Fruit fly (Drosophila melanogaster) whole organism, prepupa: ENCODE results near the gene Cp7Fb.

Experiments
- Blimp-1 ChIP-seq: fragments of 200-800 bp; sonication (Bioruptor generic); optimal IDR thresholded peaks from 3 replicates; lab custom pipeline; 2017; ENCODE audit warnings: missing biosample characterization, missing genetic modification characterization, mild to moderate bottlenecking, moderate library complexity, missing genetic modification reagents
- CG10669 ChIP-seq: fragments of 200-800 bp; sonication (Bioruptor generic); optimal IDR thresholded peaks from 3 replicates; lab custom pipeline; 2018; ENCODE audit warnings: missing biosample characterization, mild to moderate bottlenecking, missing genetic modification characterization, moderate library complexity
- CG11902 ChIP-seq: fragments of 200-800 bp; sonication (Bioruptor generic); optimal IDR thresholded peaks from 3 replicates; lab custom pipeline; 2016; ENCODE audit warnings: missing biosample characterization, missing genetic modification characterization
- CG15336 ChIP-seq: fragments of 200-800 bp; sonication (Bioruptor generic); IDR thresholded peaks from 2 replicates; pipeline ENCODE4 v1.3.6; 2022; ENCODE audit warnings: missing biosample characterization, missing genetic modification characterization
- CG1621 ChIP-seq: fragments of 200-800 bp; sonication (Bioruptor generic); optimal IDR thresholded peaks from 3 replicates; lab custom pipeline; 2018; ENCODE audit warnings: missing biosample characterization, mild to moderate bottlenecking, missing genetic modification characterization
- CG31627 ChIP-seq: fragments of 200-800 bp; sonication (Bioruptor generic); optimal IDR thresholded peaks from 3 replicates; lab custom pipeline; 2016; ENCODE audit warnings: missing biosample characterization, missing genetic modification characterization
- CG32006 ChIP-seq: fragments of 200-800 bp; sonication (Bioruptor generic); optimal IDR thresholded peaks from 3 replicates; lab custom pipeline; 2017; ENCODE audit warnings: missing biosample characterization, mild to moderate bottlenecking, missing genetic modification characterization
- CG34406 ChIP-seq: fragments of 200-800 bp; sonication (Bioruptor generic); optimal IDR thresholded peaks from 3 replicates; lab custom pipeline; 2016; ENCODE audit warnings: missing biosample characterization, missing genetic modification characterization
- CG4318 ChIP-seq: fragments of 200-800 bp; sonication (Bioruptor generic); optimal IDR thresholded peaks from 3 replicates; lab custom pipeline; 2017; ENCODE audit warnings: missing biosample characterization, mild to moderate bottlenecking, missing genetic modification characterization
- CG6163 ChIP-seq: fragments of 200-800 bp; sonication (Bioruptor generic); IDR thresholded peaks from 3 replicates; pipeline ENCODE4 v1.3.6; 2022; ENCODE audit warnings: missing biosample characterization, missing genetic modification characterization
- CG6276 ChIP-seq: fragments of 200-800 bp; sonication (Bioruptor generic); optimal IDR thresholded peaks from 2 replicates; lab custom pipeline; 2017; ENCODE audit warnings: missing biosample characterization, mild to moderate bottlenecking, missing genetic modification characterization
- CG6854 ChIP-seq: fragments of 200-800 bp; sonication (Bioruptor generic); optimal IDR thresholded peaks from 2 replicates; lab custom pipeline; 2017; ENCODE audit warnings: missing biosample characterization, mild to moderate bottlenecking, missing genetic modification characterization
- CG7368 ChIP-seq: fragments of 200-800 bp; sonication (Bioruptor generic); optimal IDR thresholded peaks from 3 replicates; lab custom pipeline; 2016; ENCODE audit warnings: missing biosample characterization, missing genetic modification characterization
- CG8119 ChIP-seq: fragments of 200-800 bp; sonication (Bioruptor generic); IDR thresholded peaks from 3 replicates; pipeline ENCODE4 v1.3.6; 2022; ENCODE audit warnings: missing biosample characterization, missing genetic modification characterization
- CG8319 ChIP-seq: fragments of 200-800 bp; sonication (Bioruptor generic); optimal IDR thresholded peaks from 3 replicates; lab custom pipeline; 2016; ENCODE audit warnings: missing biosample characterization, missing genetic modification characterization
- CG8632 ChIP-seq: fragments of 200-800 bp; sonication (Bioruptor generic); optimal IDR thresholded peaks from 3 replicates; lab custom pipeline; 2016; ENCODE audit warnings: missing biosample characterization, missing genetic modification characterization
- CG9139 ChIP-seq: fragments of 200-800 bp; sonication (Bioruptor generic); optimal IDR thresholded peaks from 3 replicates; lab custom pipeline; 2017; ENCODE audit warnings: missing biosample characterization, mild to moderate bottlenecking, missing genetic modification characterization
- Eip78C ChIP-seq: fragments of 200-800 bp; sonication (Bioruptor generic); peaks from one replicate; lab custom pipeline; 2016; ENCODE audit warnings: missing biosample characterization, missing genetic modification characterization
- Eip93F ChIP-seq: fragments of 200-800 bp; sonication (Bioruptor generic); optimal IDR thresholded peaks from 2 replicates; lab custom pipeline; 2016; ENCODE audit warnings: missing biosample characterization, mild to moderate bottlenecking, missing genetic modification characterization
- Ets21C ChIP-seq: fragments of 200-800 bp; sonication (Bioruptor generic); optimal IDR thresholded peaks from 3 replicates; lab custom pipeline; 2016; ENCODE audit warnings: missing biosample characterization, missing genetic modification characterization
- Ets96B ChIP-seq: fragments of 200-800 bp; optimal IDR thresholded peaks from 2 replicates; lab custom pipeline; 2019; ENCODE audit warnings: missing biosample characterization, mild to moderate bottlenecking, missing genetic modification characterization, moderate library complexity
- Hr38 ChIP-seq: sonication (Bioruptor generic); optimal IDR thresholded peaks from 2 replicates; lab custom pipeline; 2016; ENCODE audit warnings: missing biosample characterization, missing genetic modification characterization
- Hr39 ChIP-seq: fragments of 200-800 bp; sonication (Bioruptor generic); optimal IDR thresholded peaks from 2 replicates; lab custom pipeline; 2016; ENCODE audit warnings: missing biosample characterization, missing genetic modification characterization
- Hr4 ChIP-seq: fragments of 200-800 bp; sonication (Bioruptor generic); optimal IDR thresholded peaks from 3 replicates; lab custom pipeline; 2016; ENCODE audit warnings: missing biosample characterization, missing genetic modification characterization
- Lpt ChIP-seq: fragments of 200-800 bp; sonication (Bioruptor generic); optimal IDR thresholded peaks from 3 replicates; lab custom pipeline; 2016; ENCODE audit warnings: missing biosample characterization, missing genetic modification characterization
- Smox ChIP-seq: fragments of 200-800 bp; sonication (Bioruptor generic); optimal IDR thresholded peaks from 3 replicates; lab custom pipeline; 2016; ENCODE audit warnings: missing biosample characterization, missing genetic modification characterization
- Sox102F ChIP-seq: fragments of 200-800 bp; sonication (Bioruptor generic); optimal IDR thresholded peaks from 2 replicates; lab custom pipeline; 2016; ENCODE audit warnings: missing biosample characterization, mild to moderate bottlenecking, missing genetic modification characterization
- Sox14 ChIP-seq: fragments of 200-800 bp; sonication (Bioruptor generic); optimal IDR thresholded peaks from 3 replicates; lab custom pipeline; 2016; ENCODE audit warnings: missing biosample characterization, missing genetic modification characterization
- cyc ChIP-seq: fragments of 200-800 bp; sonication (Bioruptor generic); optimal IDR thresholded peaks from 3 replicates; lab custom pipeline; 2016; ENCODE audit warnings: missing biosample characterization, missing genetic modification characterization
- dsx ChIP-seq: fragments of 200-800 bp; optimal IDR thresholded peaks from 3 replicates; lab custom pipeline; 2019; ENCODE audit warnings: missing biosample characterization, mild to moderate bottlenecking, missing genetic modification characterization, moderate library complexity; ENCODE audit not compliant: poor library complexity, severe bottlenecking
- eg ChIP-seq: fragments of 200-800 bp; sonication (Bioruptor generic); IDR thresholded peaks from 3 replicates; pipeline ENCODE4 v1.3.6; 2022; ENCODE audit warnings: missing biosample characterization, missing genetic modification characterization
- esn ChIP-seq: fragments of 200-800 bp; sonication (Bioruptor generic); optimal IDR thresholded peaks from 2 replicates; lab custom pipeline; 2016; ENCODE audit warnings: missing biosample characterization, mild to moderate bottlenecking, missing genetic modification characterization, moderate library complexity
- fd59A ChIP-seq: fragments of 200-800 bp; sonication (Bioruptor generic); optimal IDR thresholded peaks from 2 replicates; lab custom pipeline; 2017; ENCODE audit warnings: missing biosample characterization, mild to moderate bottlenecking, missing genetic modification characterization, missing genetic modification reagents
- fd85E ChIP-seq: fragments of 200-800 bp; sonication (Bioruptor generic); optimal IDR thresholded peaks from 3 replicates; lab custom pipeline; 2016; ENCODE audit warnings: missing biosample characterization, missing genetic modification characterization
- fkh ChIP-seq: fragments of 200-800 bp; sonication (Bioruptor generic); optimal IDR thresholded peaks from 3 replicates; lab custom pipeline; 2017; ENCODE audit warnings: missing biosample characterization, mild to moderate bottlenecking, missing genetic modification characterization, moderate library complexity
- lz ChIP-seq: fragments of 200-800 bp; sonication (Bioruptor generic); optimal IDR thresholded peaks from 3 replicates; lab custom pipeline; 2016; ENCODE audit warnings: missing biosample characterization, missing genetic modification characterization
- salr ChIP-seq, 2 experiments: fragments of 200-800 bp; sonication (Bioruptor generic); optimal IDR thresholded peaks; 3 replicates each; lab custom pipeline; 2016 to 2018; ENCODE audit warnings: missing biosample characterization in 2 of 2, missing genetic modification characterization in 2 of 2, mild to moderate bottlenecking in 1 of 2
- spab ChIP-seq: fragments of 200-800 bp; sonication (Bioruptor generic); optimal IDR thresholded peaks from 2 replicates; lab custom pipeline; 2017; ENCODE audit warnings: missing biosample characterization, mild to moderate bottlenecking, missing genetic modification characterization, missing genetic modification reagents
- svp ChIP-seq: fragments of 200-800 bp; sonication (Bioruptor generic); peaks from one replicate; lab custom pipeline; 2016; ENCODE audit warnings: missing biosample characterization, missing genetic modification characterization
- topi ChIP-seq: fragments of 200-800 bp; sonication (Bioruptor generic); optimal IDR thresholded peaks from 3 replicates; lab custom pipeline; 2016; ENCODE audit warnings: missing biosample characterization, missing genetic modification characterization
- vri ChIP-seq: fragments of 200-800 bp; sonication (Bioruptor generic); optimal IDR thresholded peaks from 3 replicates; lab custom pipeline; 2016; ENCODE audit warnings: missing biosample characterization, mild to moderate bottlenecking, missing genetic modification characterization

Cp7Fb gene

dm6 chrX:8492849-8493248 is 19.2 kb downstream of the Cp7Fb start (continued):
- peak; percentile 68 for TF ChIP-seq CG1621 (tag; lab: Kevin White, UChicago)
- peak; percentile 15 for TF ChIP-seq Eip93F
- TF ChIP-seq spab (GFP tag; lab: Kevin White, UChicago) = peak; percentile 66
- peak; percentile 45 for TF ChIP-seq Sox14 (GFP tag; lab: Kevin White, UChicago)
- peak; percentile 55 for TF ChIP-seq Hr39 (GFP tag; lab: Kevin White, UChicago)
- TF ChIP-seq fd85E (GFP tag; lab: Kevin White, UChicago) = peak; percentile 57
- peak; percentile 73 for TF ChIP-seq CG4318 (GFP tag; lab: Kevin White, UChicago)
- peak; percentile 86 for TF ChIP-seq CG32006 (GFP tag; lab: Kevin White, UChicago)
- peak; percentile 78 for TF ChIP-seq CG8632 (GFP tag; lab: Kevin White, UChicago)
- peak; percentile 73 for TF ChIP-seq svp (GFP tag; lab: Kevin White, UChicago)
- TF ChIP-seq vri (GFP tag; lab: Kevin White, UChicago) = peak; percentile 21
- peak; percentile 70 for TF ChIP-seq topi (GFP tag; lab: Kevin White, UChicago)
- peak; percentile 74 for TF ChIP-seq CG8319 (GFP tag; lab: Kevin White, UChicago)
- peak; percentile 62 for TF ChIP-seq dsx
- TF ChIP-seq esn (GFP tag; lab: Kevin White, UChicago) = peak; percentile 72
- TF ChIP-seq lz = peak; percentile 61
- TF ChIP-seq CG11902 (GFP tag; lab: Kevin White, UChicago) = peak; percentile 68
- peak; percentile 78 for TF ChIP-seq CG7368 (GFP tag; lab: Kevin White, UChicago)
- TF ChIP-seq, all 60 proteins: peak for 58

dm6 chrX:8493473-8493872 is 19.8 kb downstream of the Cp7Fb start:
- TF ChIP-seq Blimp-1 (GFP tag; lab: Kevin White, UChicago) (no peak), cyc (GFP tag; lab: Kevin White, UChicago) (no peak), svp (GFP tag; lab: Kevin White, UChicago) (peak; percentile 65), CG15336 (no peak), CG6854 (GFP tag; lab: Kevin White, UChicago) (no peak), Lpt (no peak), CG10669 (GFP tag; lab: Kevin White, UChicago) (no peak), CG34406 (GFP tag; lab: Kevin White, UChicago) (no peak), Eip93F (no peak), salr (GFP tag; optimal IDR thresholded peaks at IDR 0.05; lab: Kevin White, UChicago) (no peak), Ets96B (no peak), Hr4 (GFP tag; lab: Kevin White, UChicago) (no peak), CG8319 (GFP tag; lab: Kevin White, UChicago) (no peak), eg (GFP tag; lab: Robert Waterston, UW) (0 out of 3 replicates have a peak, but pooled peaks have one; percentile 30), Eip78C (GFP tag; lab: Kevin White, UChicago) (peak; percentile 77), CG31627 (GFP tag; lab: Kevin White, UChicago) (no peak), fkh (GFP tag; lab: Kevin White, UChicago) (no peak), CG9139 (GFP tag; lab: Kevin White, UChicago) (no peak), Sox102F (GFP tag; lab: Kevin White, UChicago) (peak; percentile 10), CG6163 (0 out of 3 replicates have a peak, but pooled peaks have one; percentile 31), spab (GFP tag; lab: Kevin White, UChicago) (no peak), fd59A (GFP tag; lab: Kevin White, UChicago) (no peak), CG8119 (GFP tag; lab: Robert Waterston, UW) (no peak), CG7368 (GFP tag; lab: Kevin White, UChicago) (no peak), Ets21C (GFP tag; lab: Kevin White, UChicago) (no peak), CG6276 (GFP tag; lab: Kevin White, UChicago) (no peak), Smox (GFP tag; lab: Kevin White, UChicago) (no peak), esn (GFP tag; lab: Kevin White, UChicago) (peak; percentile 1), vri (GFP tag; lab: Kevin White, UChicago) (no peak), Hr38 (GFP tag; lab: Kevin White, UChicago) (no peak)
